Fruit fly (Drosophila melanogaster) whole organism, wandering third instar larva: ENCODE results near the gene CG18284.

ENCODE experiments used
- Abd-B ChIP-seq: fragments of >200 bp; optimal IDR thresholded peaks from 2 replicates; lab custom pipeline; 2017; ENCODE audit warnings: missing biosample characterization, missing genetic modification characterization
- Dfd ChIP-seq: fragments of >200 bp; optimal IDR thresholded peaks from 2 replicates; lab custom pipeline; 2017; ENCODE audit warnings: missing biosample characterization, missing genetic modification characterization
- Hr78 ChIP-seq: fragments of >200 bp; optimal IDR thresholded peaks from 2 replicates; lab custom pipeline; 2017; ENCODE audit warnings: missing biosample characterization, missing genetic modification characterization
- Myc ChIP-seq: fragments of >200 bp; optimal IDR thresholded peaks from 2 replicates; lab custom pipeline; 2017
- N ChIP-seq: fragments of >200 bp; optimal IDR thresholded peaks from 2 replicates; lab custom pipeline; 2018; ENCODE audit warnings: missing biosample characterization, missing external identifiers, missing genetic modification characterization
- Rel ChIP-seq, 2 experiments: fragments of 200-800 bp; sonication (Bioruptor generic) in 1 of 2; optimal IDR thresholded peaks; 2 replicates in 1 of 2; 3 replicates in 1 of 2; lab custom pipeline; 2016 to 2019; ENCODE audit warnings: mild to moderate bottlenecking in 2 of 2, missing biosample characterization in 2 of 2, missing genetic modification characterization in 2 of 2, moderate library complexity in 1 of 2
- br ChIP-seq: fragments of 200-800 bp; sonication (Bioruptor generic); optimal IDR thresholded peaks from 2 replicates; lab custom pipeline; 2016; ENCODE audit warnings: missing biosample characterization, missing genetic modification characterization
- ey ChIP-seq: fragments of 200-800 bp; sonication (Bioruptor generic); optimal IDR thresholded peaks from 2 replicates; lab custom pipeline; 2016; ENCODE audit warnings: missing biosample characterization, missing genetic modification characterization
- foxo ChIP-seq, 2 experiments: fragments of 200-800 bp; sonication (Bioruptor generic); optimal IDR thresholded peaks; 2 replicates in 1 of 2; 3 replicates in 1 of 2; lab custom pipeline; 2016 to 2017; ENCODE audit warnings: missing biosample characterization in 2 of 2, missing genetic modification characterization in 2 of 2
- fru ChIP-seq: fragments of 200-800 bp; sonication (Bioruptor generic); optimal IDR thresholded peaks from 3 replicates; lab custom pipeline; 2016; ENCODE audit warnings: missing biosample characterization, mild to moderate bottlenecking, missing genetic modification characterization
- pan ChIP-seq: fragments of >200 bp; optimal IDR thresholded peaks from 2 replicates; lab custom pipeline; 2017
- psq ChIP-seq: fragments of 200-800 bp; sonication (Bioruptor generic); optimal IDR thresholded peaks from 3 replicates; lab custom pipeline; 2017; ENCODE audit warnings: missing biosample characterization, mild to moderate bottlenecking, missing genetic modification characterization, moderate library complexity
- tai ChIP-seq: sonication (Bioruptor generic); optimal IDR thresholded peaks from 2 replicates; lab custom pipeline; 2016; ENCODE audit warnings: missing biosample characterization, missing genetic modification characterization
- usp ChIP-seq: fragments of >200 bp; optimal IDR thresholded peaks from 2 replicates; lab custom pipeline; 2017; ENCODE audit warnings: missing biosample characterization, missing genetic modification characterization

dm6 chr2L:10613104-10613503 lies 30.7 kb upstream of the CG18284 start:
- TF ChIP-seq Myc (lab: Kevin White, UChicago) (no peak), Hr78 (GFP tag; lab: Kevin White, UChicago) (no peak), psq (GFP tag; lab: Kevin White, UChicago) (no peak), br (GFP tag; lab: Kevin White, UChicago) (no peak), ey (no peak), foxo (GFP tag; optimal IDR thresholded peaks at IDR 0.05; lab: Kevin White, UChicago) (no peak), tai (GFP tag; lab: Kevin White, UChicago) (no peak), Rel (GFP tag; optimal IDR thresholded peaks at IDR 0.05; lab: Kevin White, UChicago) (no peak), Rel (tag; optimal IDR thresholded peaks at IDR 0.05; lab: Kevin White, UChicago) (peak; percentile 48), usp (GFP tag; lab: Kevin White, UChicago) (no peak), N (GFP tag; lab: Kevin White, UChicago) (no peak), fru (GFP tag; lab: Kevin White, UChicago) (no peak), pan (lab: Kevin White, UChicago) (no peak), Abd-B (no peak), Dfd (GFP tag; lab: Kevin White, UChicago) (no peak)
